Worm (Caenorhabditis elegans) whole organism, young adult: Measurements from ENCODE around the gene ugt-14.

Experiments
- B0261.1 ChIP-seq: sonication (generic microtip); optimal IDR thresholded peaks from 2 replicates; lab custom pipeline; 2016; ENCODE audit warnings: mild to moderate bottlenecking, missing genetic modification characterization, moderate library complexity, missing compliant biosample characterization
- B0336.3 ChIP-seq: fragments of 200-800 bp; sonication (Bioruptor generic); IDR thresholded peaks from 2 replicates; pipeline ENCODE4 v1.3.6; 2022; ENCODE audit warnings: missing genetic modification characterization, missing compliant biosample characterization
- C06A6.2 ChIP-seq: fragments of 200-800 bp; sonication (Bioruptor generic); conservative IDR thresholded peaks from 2 replicates; pipeline ENCODE4 v1.3.6; 2022; ENCODE audit warnings: missing genetic modification characterization, missing compliant biosample characterization
- F22D6.2 ChIP-seq: sonication (generic microtip); optimal IDR thresholded peaks from 2 replicates; lab custom pipeline; 2016; ENCODE audit warnings: mild to moderate bottlenecking, missing genetic modification characterization, missing compliant biosample characterization
- F23B12.7 ChIP-seq: sonication (generic microtip); optimal IDR thresholded peaks from 2 replicates; lab custom pipeline; 2017; ENCODE audit warnings: missing genetic modification characterization, mild to moderate bottlenecking, missing compliant biosample characterization, antibody characterized with exemption, moderate library complexity; ENCODE audit not compliant: insufficient read depth
- F39B2.1 ChIP-seq: fragments of 200-800 bp; sonication (Bioruptor generic); IDR thresholded peaks from 2 replicates; pipeline ENCODE4 v1.3.6; 2022; ENCODE audit warnings: missing genetic modification reagents, missing genetic modification characterization, missing compliant biosample characterization
- F49E8.2 ChIP-seq: sonication (generic microtip); optimal IDR thresholded peaks from 3 replicates; lab custom pipeline; 2017; ENCODE audit warnings: missing genetic modification characterization, mild to moderate bottlenecking, missing compliant biosample characterization, antibody characterized with exemption, moderate library complexity; ENCODE audit not compliant: insufficient read depth
- F55B11.4 ChIP-seq: sonication (generic microtip); optimal IDR thresholded peaks from 2 replicates; lab custom pipeline; 2016; ENCODE audit warnings: missing compliant biosample characterization, missing genetic modification characterization, borderline replicate concordance; ENCODE audit not compliant: insufficient read depth
- F57A8.1 ChIP-seq: fragments of 200-800 bp; sonication (Bioruptor generic); optimal IDR thresholded peaks from 2 replicates; lab custom pipeline; 2018; ENCODE audit warnings: mild to moderate bottlenecking, missing genetic modification characterization, moderate library complexity, missing compliant biosample characterization
- F57C9.4 ChIP-seq: sonication (generic microtip); optimal IDR thresholded peaks from 2 replicates; lab custom pipeline; 2017; ENCODE audit warnings: mild to moderate bottlenecking, missing genetic modification characterization, missing compliant biosample characterization
- T26A5.8 ChIP-seq: sonication (generic microtip); optimal IDR thresholded peaks from 2 replicates; lab custom pipeline; 2016; ENCODE audit warnings: missing genetic modification characterization, missing compliant biosample characterization
- Y53F4B.3 ChIP-seq: fragments of 200-800 bp; sonication (Bioruptor generic); IDR thresholded peaks from 2 replicates; pipeline ENCODE4 v1.3.6; 2022; ENCODE audit warnings: missing genetic modification reagents, missing genetic modification characterization, missing compliant biosample characterization
- Y53G8AR.9 ChIP-seq: fragments of 200-800 bp; sonication (Bioruptor generic); conservative IDR thresholded peaks from 2 replicates; pipeline ENCODE4 v1.3.6; 2022; ENCODE audit warnings: missing genetic modification reagents, missing genetic modification characterization, missing compliant biosample characterization
- akir-1 ChIP-seq: fragments of 200-800 bp; sonication (Bioruptor generic); optimal IDR thresholded peaks from 2 replicates; lab custom pipeline; 2018; ENCODE audit warnings: mild to moderate bottlenecking, missing genetic modification characterization, moderate library complexity, missing compliant biosample characterization
- attf-3 ChIP-seq: fragments of 200-800 bp; sonication (Bioruptor generic); conservative IDR thresholded peaks from 2 replicates; pipeline ENCODE4 v1.3.6; 2022; ENCODE audit warnings: missing genetic modification reagents, missing genetic modification characterization, missing compliant biosample characterization
- bed-1 ChIP-seq: fragments of 200-800 bp; sonication (Bioruptor generic); IDR thresholded peaks from 2 replicates; pipeline ENCODE4 v1.3.6; 2022; ENCODE audit warnings: missing genetic modification reagents, missing genetic modification characterization, missing compliant biosample characterization
- ccch-3 ChIP-seq: fragments of 200-800 bp; sonication (Bioruptor generic); optimal IDR thresholded peaks from 2 replicates; lab custom pipeline; 2018; ENCODE audit warnings: mild to moderate bottlenecking, missing genetic modification characterization, missing compliant biosample characterization
- ceh-27 ChIP-seq: fragments of 200-800 bp; sonication (Bioruptor generic); optimal IDR thresholded peaks from 2 replicates; lab custom pipeline; 2018; ENCODE audit warnings: mild to moderate bottlenecking, missing genetic modification characterization, moderate library complexity, missing compliant biosample characterization
- ceh-79 ChIP-seq: sonication (generic microtip); optimal IDR thresholded peaks from 2 replicates; lab custom pipeline; 2017; ENCODE audit warnings: mild to moderate bottlenecking, missing genetic modification characterization, missing compliant biosample characterization
- ceh-91 ChIP-seq: fragments of 200-800 bp; sonication (Bioruptor generic); IDR thresholded peaks from 2 replicates; pipeline ENCODE4 v1.3.6; 2022; ENCODE audit warnings: missing genetic modification reagents, missing genetic modification characterization, missing compliant biosample characterization
- die-1 ChIP-seq: sonication (generic microtip); optimal IDR thresholded peaks from 2 replicates; lab custom pipeline; 2016; ENCODE audit warnings: missing genotype, mild to moderate bottlenecking, missing genetic modification characterization, missing compliant biosample characterization
- dox-1 ChIP-seq: fragments of 200-800 bp; sonication (Bioruptor generic); IDR thresholded peaks from 2 replicates; pipeline ENCODE4 v1.3.6; 2022; ENCODE audit warnings: missing genetic modification reagents, missing genetic modification characterization, missing compliant biosample characterization
- dpff-1 ChIP-seq: sonication (generic microtip); optimal IDR thresholded peaks from 2 replicates; lab custom pipeline; 2017; ENCODE audit warnings: mild to moderate bottlenecking, missing genetic modification characterization, missing compliant biosample characterization
- egl-18 ChIP-seq: fragments of 200-800 bp; sonication (Bioruptor generic); IDR thresholded peaks from 2 replicates; pipeline ENCODE4 v1.3.6; 2022; ENCODE audit warnings: missing genetic modification reagents, missing genetic modification characterization, missing compliant biosample characterization
- ekl-4 ChIP-seq: fragments of 200-800 bp; sonication (Bioruptor generic); IDR thresholded peaks from 2 replicates; pipeline ENCODE4 v1.3.6; 2022; ENCODE audit warnings: missing genetic modification reagents, missing genetic modification characterization, missing compliant biosample characterization
- hlh-26 ChIP-seq: fragments of 200-800 bp; sonication (Bioruptor generic); conservative IDR thresholded peaks from 2 replicates; pipeline ENCODE4 v1.3.6; 2022; ENCODE audit warnings: missing genetic modification reagents, missing genetic modification characterization, missing compliant biosample characterization
- hrde-1 ChIP-seq: sonication (generic microtip); optimal IDR thresholded peaks from 2 replicates; lab custom pipeline; 2016; ENCODE audit warnings: missing genetic modification characterization, mild to moderate bottlenecking, missing compliant biosample characterization, moderate library complexity, missing genotype, missing genetic modification reagents, borderline replicate concordance
- lin-35 ChIP-seq, 3 experiments: fragments of 150-350 bp in 2 of 3; sonication (generic microtip) in 1 of 3; optimal IDR thresholded peaks; 2 replicates each; lab custom pipeline; 2014 to 2018; ENCODE audit warnings: missing biosample characterization in 3 of 3, missing genetic modification characterization in 3 of 3, missing genetic modification reagents in 3 of 3
- lin-40 ChIP-seq: sonication (generic microtip); optimal IDR thresholded peaks from 2 replicates; lab custom pipeline; 2016; ENCODE audit warnings: missing genetic modification characterization, mild to moderate bottlenecking, missing compliant biosample characterization, missing genotype, missing genetic modification reagents
- lin-54 ChIP-seq: fragments of 200-800 bp; sonication (Bioruptor generic); optimal IDR thresholded peaks from 2 replicates; lab custom pipeline; 2018; ENCODE audit warnings: mild to moderate bottlenecking, missing genetic modification characterization, missing compliant biosample characterization
- lir-1 ChIP-seq: fragments of 200-800 bp; sonication (Bioruptor generic); conservative IDR thresholded peaks from 2 replicates; pipeline ENCODE4 v1.3.6; 2022; ENCODE audit warnings: missing genetic modification reagents, missing genetic modification characterization, missing compliant biosample characterization
- lsl-1 ChIP-seq: fragments of 200-800 bp; sonication (Bioruptor generic); optimal IDR thresholded peaks from 2 replicates; lab custom pipeline; 2018; ENCODE audit warnings: mild to moderate bottlenecking, missing genetic modification characterization, moderate library complexity, missing compliant biosample characterization
- lsy-27 ChIP-seq: sonication (generic microtip); optimal IDR thresholded peaks from 2 replicates; lab custom pipeline; 2017; ENCODE audit warnings: missing genetic modification characterization, mild to moderate bottlenecking, missing compliant biosample characterization, antibody characterized with exemption, missing genotype, borderline replicate concordance; ENCODE audit not compliant: insufficient read depth
- madf-3 ChIP-seq: fragments of 200-800 bp; sonication (Bioruptor generic); IDR thresholded peaks from 2 replicates; pipeline ENCODE4 v1.3.6; 2022; ENCODE audit warnings: missing genetic modification reagents, missing genetic modification characterization, missing compliant biosample characterization
- madf-8 ChIP-seq: fragments of 200-800 bp; sonication (Bioruptor generic); conservative IDR thresholded peaks from 2 replicates; pipeline ENCODE4 v1.3.6; 2022; ENCODE audit warnings: missing genetic modification reagents, missing genetic modification characterization, missing compliant biosample characterization
- nfyb-1 ChIP-seq: fragments of 200-800 bp; sonication (Bioruptor generic); IDR thresholded peaks from 2 replicates; pipeline ENCODE4 v1.3.6; 2022; ENCODE audit warnings: missing genetic modification reagents, missing genetic modification characterization, missing compliant biosample characterization
- nhr-90 ChIP-seq: sonication (generic microtip); optimal IDR thresholded peaks from 2 replicates; lab custom pipeline; 2016; ENCODE audit warnings: missing genotype, mild to moderate bottlenecking, missing genetic modification characterization, missing compliant biosample characterization
- rcor-1 ChIP-seq: fragments of 200-800 bp; sonication (Bioruptor generic); IDR thresholded peaks from 2 replicates; pipeline ENCODE4 v1.3.6; 2022; ENCODE audit warnings: missing genetic modification reagents, missing genetic modification characterization, missing compliant biosample characterization
- sdz-38 ChIP-seq: sonication (generic microtip); optimal IDR thresholded peaks from 2 replicates; lab custom pipeline; 2016; ENCODE audit warnings: missing genotype, missing genetic modification characterization, missing compliant biosample characterization
- snpc-1.1 ChIP-seq: sonication (generic microtip); optimal IDR thresholded peaks from 2 replicates; lab custom pipeline; 2017; ENCODE audit warnings: missing genetic modification characterization, mild to moderate bottlenecking, missing compliant biosample characterization, antibody characterized with exemption, moderate library complexity, missing genotype, missing genetic modification reagents; ENCODE audit not compliant: insufficient read depth
- snpc-1.3 ChIP-seq: sonication (generic microtip); optimal IDR thresholded peaks from 2 replicates; lab custom pipeline; 2017; ENCODE audit warnings: missing genetic modification characterization, mild to moderate bottlenecking, missing compliant biosample characterization, antibody characterized with exemption, moderate library complexity, missing genotype, missing genetic modification reagents; ENCODE audit not compliant: insufficient read depth
- snpc-3.4 ChIP-seq: sonication (generic microtip); optimal IDR thresholded peaks from 2 replicates; lab custom pipeline; 2017; ENCODE audit warnings: missing genetic modification characterization, mild to moderate bottlenecking, missing compliant biosample characterization, antibody characterized with exemption, moderate library complexity, missing genotype, missing genetic modification reagents
- tbp1 ChIP-seq: fragments of 200-800 bp; sonication (Bioruptor generic); optimal IDR thresholded peaks from 2 replicates; lab custom pipeline; 2018; ENCODE audit warnings: mild to moderate bottlenecking, missing genetic modification characterization, missing compliant biosample characterization
- tlf-1 ChIP-seq: fragments of 200-800 bp; sonication (Bioruptor generic); optimal IDR thresholded peaks from 2 replicates; lab custom pipeline; 2018; ENCODE audit warnings: mild to moderate bottlenecking, missing genetic modification characterization, missing compliant biosample characterization
- unc-130 ChIP-seq: sonication (generic microtip); optimal IDR thresholded peaks from 2 replicates; lab custom pipeline; 2016; ENCODE audit warnings: missing genetic modification reagents, missing genetic modification characterization, missing compliant biosample characterization
- xnd-1 ChIP-seq: sonication (generic microtip); optimal IDR thresholded peaks from 2 replicates; lab custom pipeline; 2016; ENCODE audit warnings: missing genotype, missing genetic modification reagents, missing genetic modification characterization, missing compliant biosample characterization
- ztf-22 ChIP-seq: fragments of 200-800 bp; sonication (Bioruptor generic); optimal IDR thresholded peaks from 2 replicates; lab custom pipeline; 2018; ENCODE audit warnings: mild to moderate bottlenecking, missing genetic modification characterization, moderate library complexity, missing compliant biosample characterization

Gene ugt-14

DNA sequence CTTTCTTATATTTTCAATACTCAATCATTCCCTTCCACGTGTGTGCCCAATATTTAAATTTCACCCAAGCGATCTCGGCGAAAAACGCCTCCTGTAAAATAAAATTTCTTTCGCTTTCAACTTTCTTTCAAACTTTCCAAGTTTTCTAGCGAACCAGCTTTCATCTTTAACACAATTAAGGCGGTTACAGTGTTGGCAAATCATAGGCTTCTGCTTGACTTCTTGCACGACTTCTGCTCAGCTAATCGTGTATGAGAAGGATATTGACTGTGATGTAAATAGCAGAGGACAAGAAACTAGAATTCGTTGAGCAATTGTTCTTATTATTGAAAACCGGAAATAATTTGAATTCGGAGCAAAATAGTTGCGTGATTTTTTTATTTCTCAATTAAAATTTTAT lies 14.7 kb upstream of the ugt-14 start (continued):
- no peak for TF ChIP-seq F22D6.2 (tag; lab: Kevin White, UChicago)
- peak; percentile 53 for TF ChIP-seq madf-8 (GFP tag; lab: Robert Waterston, UW)
- TF ChIP-seq ceh-91 (GFP tag; lab: Robert Waterston, UW): no peak
- TF ChIP-seq ekl-4 (GFP tag; lab: Robert Waterston, UW): peak; percentile 73
- peak; percentile 25 for TF ChIP-seq lin-54 (GFP tag; lab: Kevin White, UChicago)
- peak; percentile 51 for TF ChIP-seq snpc-3.4 (tag; lab: Kevin White, UChicago)
- peak; percentile 6 for TF ChIP-seq unc-130 (GFP tag; lab: Kevin White, UChicago)
- TF ChIP-seq Y53F4B.3 (GFP tag; lab: Robert Waterston, UW): no peak
- TF ChIP-seq nfyb-1: no peak; the same call in 1 of the 2 replicates
- no peak for TF ChIP-seq B0261.1
- TF ChIP-seq hlh-26 (GFP tag; lab: Robert Waterston, UW): no peak
- no peak for TF ChIP-seq F57C9.4 (tag; lab: Kevin White, UChicago)
- TF ChIP-seq tlf-1 (GFP tag; lab: Kevin White, UChicago): peak; percentile 53
- no peak for TF ChIP-seq bed-1 (GFP tag; lab: Robert Waterston, UW)
- peak; percentile 52; the same call in 1 of the 2 replicates for TF ChIP-seq rcor-1 (GFP tag; lab: Robert Waterston, UW)
- TF ChIP-seq F23B12.7 (tag; lab: Kevin White, UChicago): no peak
- no peak for TF ChIP-seq dpff-1 (tag; lab: Kevin White, UChicago)
- peak; percentile 38 for TF ChIP-seq F49E8.2 (tag; lab: Kevin White, UChicago)
- TF ChIP-seq ceh-27 (GFP tag; lab: Kevin White, UChicago): no peak
- TF ChIP-seq ccch-3: no peak
- peak; percentile 70 for TF ChIP-seq hrde-1 (tag; lab: Kevin White, UChicago)
- peak; percentile 84 for TF ChIP-seq B0336.3
- TF ChIP-seq snpc-1.3: peak; percentile 45
- TF ChIP-seq xnd-1: peak; percentile 74
- no peak for TF ChIP-seq lir-1 (GFP tag; lab: Robert Waterston, UW)
- peak; percentile 1 for TF ChIP-seq tbp1 (GFP tag; lab: Kevin White, UChicago)
- TF ChIP-seq ztf-22 (GFP tag; lab: Kevin White, UChicago): no peak
- no peak for TF ChIP-seq lin-40 (tag; lab: Kevin White, UChicago)
- TF ChIP-seq F55B11.4 (tag; lab: Kevin White, UChicago): no peak
- peak; percentile 81 for TF ChIP-seq madf-3
- no peak for TF ChIP-seq snpc-1.1 (tag; lab: Kevin White, UChicago)
- TF ChIP-seq die-1 (tag; lab: Kevin White, UChicago): peak; percentile 16
- peak; percentile 57 for TF ChIP-seq lsl-1 (GFP tag; lab: Kevin White, UChicago)
- TF ChIP-seq C06A6.2 (GFP tag; lab: Robert Waterston, UW): no peak
- no peak for TF ChIP-seq attf-3 (GFP tag; lab: Robert Waterston, UW)
- TF ChIP-seq lsy-27 (tag; lab: Kevin White, UChicago): no peak
- no peak for TF ChIP-seq nhr-90 (tag; lab: Kevin White, UChicago)
- TF ChIP-seq Y53G8AR.9 (GFP tag; lab: Robert Waterston, UW): peak; percentile 83
- TF ChIP-seq akir-1 (GFP tag; lab: Kevin White, UChicago): no peak
- TF ChIP-seq lin-35 (GFP tag; optimal IDR thresholded peaks at IDR 0.05; lab: Kevin White, UChicago): peak in 1 of 3 experiments; percentile 7
- no peak for TF ChIP-seq T26A5.8 (tag; lab: Kevin White, UChicago)
- no peak for TF ChIP-seq F57A8.1
- no peak for TF ChIP-seq ceh-79 (tag; lab: Kevin White, UChicago)
- TF ChIP-seq egl-18 (GFP tag; lab: Robert Waterston, UW): no peak
- TF ChIP-seq dox-1 (GFP tag; lab: Robert Waterston, UW): peak; percentile 23; the same call in 1 of the 2 replicates
- TF ChIP-seq sdz-38 (tag; lab: Kevin White, UChicago): no peak
- peak; percentile 75; the same call in 1 of the 2 replicates for TF ChIP-seq F39B2.1
